Worm (Caenorhabditis elegans): Measurements from ENCODE around the gene Y55F3AM.9.

The Y55F3AM.9 gene

ce11 chrIV:1006662-1007061 lies 2.9 kb downstream of the Y55F3AM.9 start:
- TF ChIP-seq T22C8.4 (GFP tag; IDR thresholded peaks at IDR 0.05) (peak; percentile 23; the same call in 1 of the 2 replicates), ztf-23 (GFP tag; IDR thresholded peaks at IDR 0.05) (no peak)

- no peak for TF ChIP-seq tab-1 (GFP tag; IDR thresholded peaks at IDR 0.05)
- TF ChIP-seq ztf-29 (GFP tag; IDR thresholded peaks at IDR 0.05): no peak
- no peak for TF ChIP-seq med-1 (GFP tag; optimal IDR thresholded peaks at IDR 0.05; ENCODE audit: insufficient read depth)
- TF ChIP-seq ztf-23 (GFP tag; IDR thresholded peaks at IDR 0.05): no peak
- TF ChIP-seq cog-1 (tag; optimal IDR thresholded peaks at IDR 0.05): no peak
- TF ChIP-seq T22C8.4 (GFP tag; IDR thresholded peaks at IDR 0.05): no peak
- TF ChIP-seq flt-1 (GFP tag; IDR thresholded peaks at IDR 0.05): no peak
- no peak for TF ChIP-seq klf-2 (GFP tag; conservative IDR thresholded peaks at IDR 0.05)
- TF ChIP-seq ref-1 (GFP tag; conservative IDR thresholded peaks at IDR 0.05): no peak
Observed at ce11 chrIV:1005761-1006160, 3.8 kb downstream of the Y55F3AM.9 start, which contains the start of gene immp-2. Gene immp-2, minus strand, starts transcription at chrIV:1005861.

- TF ChIP-seq T22C8.4 (GFP tag; IDR thresholded peaks at IDR 0.05) (peak; percentile 98), tab-1 (GFP tag; IDR thresholded peaks at IDR 0.05) (no peak)
Observed at ce11 chrIV:1000441-1000840, 9.1 kb downstream of the Y55F3AM.9 start.

ce11 chrIV:999675-1000074 lies 9.9 kb downstream of the Y55F3AM.9 start:
- no peak for TF ChIP-seq cog-1 (tag; optimal IDR thresholded peaks at IDR 0.05)
- peak; percentile 98 for TF ChIP-seq T22C8.4 (GFP tag; IDR thresholded peaks at IDR 0.05)
- no peak for TF ChIP-seq tab-1 (GFP tag; IDR thresholded peaks at IDR 0.05)
- TF ChIP-seq flt-1 (GFP tag; IDR thresholded peaks at IDR 0.05): no peak
- TF ChIP-seq ref-1 (GFP tag; conservative IDR thresholded peaks at IDR 0.05): no peak

ce11 chrIV:998914-999313 lies 10.6 kb downstream of the Y55F3AM.9 start, which contains the start of gene Y55F3AM.5:
Gene Y55F3AM.5, plus strand, starts transcription at chrIV:999214.
- TF ChIP-seq klf-2 (GFP tag; conservative IDR thresholded peaks at IDR 0.05) (no peak), cog-1 (tag; optimal IDR thresholded peaks at IDR 0.05) (no peak), tab-1 (GFP tag; IDR thresholded peaks at IDR 0.05) (no peak)

ce11 chrIV:991647-992400 lies 17.7 kb downstream of the Y55F3AM.9 start, which contains the start of gene lep-2:
Gene lep-2, plus strand, starts transcription at chrIV:992283.
- TF ChIP-seq med-1 (GFP tag; optimal IDR thresholded peaks at IDR 0.05; ENCODE audit: insufficient read depth) (no peak), flt-1 (GFP tag; IDR thresholded peaks at IDR 0.05) (no peak), klf-2 (GFP tag; conservative IDR thresholded peaks at IDR 0.05) (no peak), ztf-23 (GFP tag; IDR thresholded peaks at IDR 0.05) (no peak), cog-1 (tag; optimal IDR thresholded peaks at IDR 0.05) (no peak), tab-1 (GFP tag; IDR thresholded peaks at IDR 0.05) (no peak), T22C8.4 (GFP tag; IDR thresholded peaks at IDR 0.05) (peak; percentile 83)

- TF ChIP-seq flt-1 (GFP tag; IDR thresholded peaks at IDR 0.05) (peak; percentile 52; the same call in 1 of the 2 replicates), ztf-23 (GFP tag; IDR thresholded peaks at IDR 0.05) (no peak), T22C8.4 (GFP tag; IDR thresholded peaks at IDR 0.05) (no peak), klf-2 (GFP tag; conservative IDR thresholded peaks at IDR 0.05) (no peak), cog-1 (tag; optimal IDR thresholded peaks at IDR 0.05) (no peak), med-1 (GFP tag; optimal IDR thresholded peaks at IDR 0.05; ENCODE audit: insufficient read depth) (no peak)
Observed at ce11 chrIV:991181-991642, 18.3 kb downstream of the Y55F3AM.9 start.

ce11 chrIV:990352-990751 lies 19.2 kb downstream of the Y55F3AM.9 start, which contains the start of gene egrh-2:
Gene egrh-2, minus strand, starts transcription at chrIV:990452.
- TF ChIP-seq ref-1 (GFP tag; conservative IDR thresholded peaks at IDR 0.05) (no peak), tab-1 (GFP tag; IDR thresholded peaks at IDR 0.05) (no peak), klf-2 (GFP tag; conservative IDR thresholded peaks at IDR 0.05) (no peak), med-1 (GFP tag; optimal IDR thresholded peaks at IDR 0.05; ENCODE audit: insufficient read depth) (no peak), ztf-29 (GFP tag; IDR thresholded peaks at IDR 0.05) (no peak), ztf-23 (GFP tag; IDR thresholded peaks at IDR 0.05) (no peak), flt-1 (GFP tag; IDR thresholded peaks at IDR 0.05) (no peak), T22C8.4 (GFP tag; IDR thresholded peaks at IDR 0.05) (no peak), cog-1 (tag; optimal IDR thresholded peaks at IDR 0.05) (no peak)

ce11 chrIV:983558-983957 lies 26.0 kb downstream of the Y55F3AM.9 start:
- peak; percentile 98 for TF ChIP-seq T22C8.4 (GFP tag; IDR thresholded peaks at IDR 0.05)
- no peak for TF ChIP-seq med-1 (GFP tag; optimal IDR thresholded peaks at IDR 0.05; ENCODE audit: insufficient read depth)

- TF ChIP-seq T22C8.4 (GFP tag; IDR thresholded peaks at IDR 0.05): peak; percentile 97
Observed at ce11 chrIV:978309-978708, 31.2 kb downstream of the Y55F3AM.9 start.

ce11 chrIV:977793-978192 lies 31.7 kb downstream of the Y55F3AM.9 start:
- peak; percentile 99 for TF ChIP-seq T22C8.4 (GFP tag; IDR thresholded peaks at IDR 0.05)
